Fruit fly (Drosophila melanogaster) Kc167 (cell line): ENCODE measurements around the gene Tsp39D.

Source experiments
- Myc ChIP-seq: fragments of >200 bp; optimal IDR thresholded peaks from 2 replicates; lab custom pipeline; 2017; ENCODE audit warnings: missing external identifiers
- Sin3A ChIP-seq: fragments of >200 bp; optimal IDR thresholded peaks from 2 replicates; lab custom pipeline; 2018; ENCODE audit warnings: missing external identifiers
- h ChIP-seq: fragments of >200 bp; optimal IDR thresholded peaks from 3 replicates; lab custom pipeline; 2018; ENCODE audit warnings: missing external identifiers
- insv ChIP-seq: fragments of >200 bp; optimal IDR thresholded peaks from 3 replicates; lab custom pipeline; 2018; ENCODE audit warnings: missing external identifiers
- psq ChIP-seq: fragments of >200 bp; optimal IDR thresholded peaks from 2 replicates; lab custom pipeline; 2017; ENCODE audit warnings: missing external identifiers
- ttk ChIP-seq: sonication (Bioruptor generic); optimal IDR thresholded peaks from 2 replicates; lab custom pipeline; 2017; ENCODE audit warnings: missing external identifiers

Gene Tsp39D

DNA sequence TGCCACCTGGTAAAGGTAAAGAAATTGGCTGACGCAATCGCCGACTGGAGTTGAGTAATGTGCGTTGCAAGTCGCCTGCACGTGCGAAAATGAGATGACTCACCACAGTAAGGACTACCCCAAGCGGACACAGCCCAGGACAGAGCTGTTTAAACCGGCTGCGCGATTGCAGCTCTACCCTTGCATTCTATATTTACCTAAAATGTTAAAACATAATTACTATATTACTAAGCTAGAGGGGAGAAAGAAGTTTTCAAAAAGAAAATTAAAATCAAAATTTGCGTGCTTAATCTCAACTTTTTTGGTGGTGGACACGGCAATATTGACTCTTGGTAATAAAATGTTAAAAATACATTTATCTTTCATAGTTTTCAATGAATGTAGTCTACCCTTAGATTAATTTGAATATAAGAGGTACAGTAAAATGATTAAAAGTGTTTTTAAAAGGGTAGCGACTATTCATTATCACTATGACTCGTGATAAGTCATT, 33.2 kb upstream of the Tsp39D start:
- TF ChIP-seq ttk (lab: Kevin White, UChicago) (no peak), insv (lab: Kevin White, UChicago) (no peak), Sin3A (lab: Kevin White, UChicago) (no peak), h (lab: Kevin White, UChicago) (no peak), psq (lab: Kevin White, UChicago) (no peak), Myc (lab: Kevin White, UChicago) (no peak)

- TF ChIP-seq Myc (lab: Kevin White, UChicago) (no peak), insv (lab: Kevin White, UChicago) (no peak)
Observed at dm6 chr2L:21312831-21313437, 31.5 kb upstream of the Tsp39D start.

- TF ChIP-seq psq (lab: Kevin White, UChicago): no peak
- no peak for TF ChIP-seq ttk (lab: Kevin White, UChicago)
- TF ChIP-seq Myc (lab: Kevin White, UChicago): no peak
- TF ChIP-seq Sin3A (lab: Kevin White, UChicago): no peak
- no peak for TF ChIP-seq h (lab: Kevin White, UChicago)
- TF ChIP-seq insv (lab: Kevin White, UChicago): no peak
Observed at dm6 chr2L:21313909-21314400, 30.5 kb upstream of the Tsp39D start, which contains the start of gene CG46314. TSS of gene CG46314 (plus strand) at chr2L:21314360.

dm6 chr2L:21316716-21317115, 27.7 kb upstream of the Tsp39D start:
- TF ChIP-seq Sin3A (lab: Kevin White, UChicago) (no peak), ttk (lab: Kevin White, UChicago) (no peak), insv (lab: Kevin White, UChicago) (no peak), psq (lab: Kevin White, UChicago) (no peak), h (lab: Kevin White, UChicago) (no peak), Myc (lab: Kevin White, UChicago) (no peak)

DNA sequence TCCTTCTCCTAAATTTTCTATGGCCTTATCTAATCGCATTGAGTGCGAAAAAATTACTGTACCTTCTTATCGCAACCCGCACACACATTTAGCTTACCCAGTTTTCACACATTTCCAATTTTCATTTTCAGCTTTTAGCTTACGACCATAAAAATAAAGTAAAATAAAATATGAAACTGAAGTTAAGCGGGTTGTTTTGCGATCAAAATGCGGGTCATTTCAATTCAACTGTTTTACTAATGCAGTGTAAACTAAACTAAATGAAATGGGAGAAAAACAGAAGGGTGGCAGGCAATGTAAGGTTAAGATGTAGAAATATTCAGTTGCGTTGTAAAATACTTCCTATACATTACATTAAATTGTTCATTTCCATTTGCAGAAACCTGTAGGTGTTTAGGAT, 22.2 kb upstream of the Tsp39D start:
- TF ChIP-seq psq (lab: Kevin White, UChicago): no peak
- TF ChIP-seq Myc (lab: Kevin White, UChicago): no peak
- no peak for TF ChIP-seq h (lab: Kevin White, UChicago)
- TF ChIP-seq ttk (lab: Kevin White, UChicago): no peak
- no peak for TF ChIP-seq Sin3A (lab: Kevin White, UChicago)
- no peak for TF ChIP-seq insv (lab: Kevin White, UChicago)

- TF ChIP-seq ttk (lab: Kevin White, UChicago) (no peak), h (lab: Kevin White, UChicago) (no peak), insv (lab: Kevin White, UChicago) (no peak), psq (lab: Kevin White, UChicago) (no peak), Sin3A (lab: Kevin White, UChicago) (no peak), Myc (lab: Kevin White, UChicago) (no peak)
Observed at dm6 chr2L:21324438-21324890, 19.9 kb upstream of the Tsp39D start.

- TF ChIP-seq ttk (lab: Kevin White, UChicago) (no peak), Myc (lab: Kevin White, UChicago) (no peak), h (lab: Kevin White, UChicago) (no peak), psq (lab: Kevin White, UChicago) (no peak), insv (lab: Kevin White, UChicago) (no peak), Sin3A (lab: Kevin White, UChicago) (no peak)
Observed at dm6 chr2L:21329353-21329752, 15.1 kb upstream of the Tsp39D start.

dm6 chr2L:21330823-21331222, 13.6 kb upstream of the Tsp39D start:
- TF ChIP-seq ttk (lab: Kevin White, UChicago) (no peak), Sin3A (lab: Kevin White, UChicago) (no peak), h (lab: Kevin White, UChicago) (no peak), insv (lab: Kevin White, UChicago) (no peak), psq (lab: Kevin White, UChicago) (no peak), Myc (lab: Kevin White, UChicago) (no peak)

DNA sequence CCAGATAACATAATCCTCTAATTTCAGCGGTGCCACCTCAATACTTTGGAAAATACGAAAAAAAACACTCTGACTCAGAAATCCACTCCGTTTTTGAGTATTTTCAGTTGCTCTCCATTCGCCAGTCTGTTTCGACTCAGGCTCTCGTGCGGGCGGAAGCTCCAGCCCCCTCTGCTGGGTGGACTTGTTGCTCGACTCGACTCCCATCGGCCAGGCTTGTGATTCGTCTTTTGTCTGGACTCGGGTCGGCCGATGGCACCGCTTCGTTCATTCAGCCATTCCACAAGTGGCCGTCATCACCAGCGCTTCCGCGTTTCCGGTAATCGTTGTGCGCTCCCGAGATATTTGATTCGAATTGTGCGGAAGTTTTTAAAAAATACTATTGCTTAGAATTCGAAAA, 12.9 kb upstream of the Tsp39D start, which contains the start of gene dimm:
Gene dimm, plus strand, starts transcription at position 255 of the 400 bp plus-strand sequence.
- no peak for TF ChIP-seq Myc (lab: Kevin White, UChicago)
- no peak for TF ChIP-seq h (lab: Kevin White, UChicago)
- TF ChIP-seq ttk (lab: Kevin White, UChicago): no peak
- TF ChIP-seq Sin3A (lab: Kevin White, UChicago): no peak
- TF ChIP-seq insv (lab: Kevin White, UChicago): no peak
- no peak for TF ChIP-seq psq (lab: Kevin White, UChicago)

- TF ChIP-seq psq (lab: Kevin White, UChicago) (no peak), ttk (lab: Kevin White, UChicago) (no peak), insv (lab: Kevin White, UChicago) (no peak), Myc (lab: Kevin White, UChicago) (no peak), Sin3A (lab: Kevin White, UChicago) (no peak), h (lab: Kevin White, UChicago) (no peak)
Observed at dm6 chr2L:21341706-21342105, 2.7 kb upstream of the Tsp39D start.

DNA sequence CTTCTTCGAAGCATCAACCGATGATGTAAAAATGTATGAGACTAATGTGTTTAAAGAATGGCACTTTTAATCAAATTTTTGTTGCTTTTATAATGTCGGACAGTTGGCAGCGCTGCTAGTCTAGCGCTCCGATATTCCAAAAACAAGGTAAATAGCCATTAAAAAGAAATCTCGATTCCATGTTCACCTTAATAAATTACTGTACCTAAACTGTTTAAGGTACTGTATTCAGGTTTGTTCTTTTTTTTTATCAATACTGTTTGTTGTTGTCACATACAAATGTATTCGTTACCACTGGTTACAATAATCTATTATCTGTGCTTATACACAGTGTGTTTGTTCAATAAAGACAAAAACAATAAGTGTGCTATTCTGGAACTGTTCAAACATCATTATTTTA, 16.5 kb downstream of the Tsp39D start, which contains the start of gene dtr:
Gene dtr, plus strand, starts transcription at position 301 of the 400 bp plus-strand sequence.
- TF ChIP-seq Sin3A (lab: Kevin White, UChicago) (no peak), psq (lab: Kevin White, UChicago) (no peak), Myc (lab: Kevin White, UChicago) (no peak), insv (lab: Kevin White, UChicago) (no peak), ttk (lab: Kevin White, UChicago) (no peak), h (lab: Kevin White, UChicago) (no peak)
